Worm (Caenorhabditis elegans) whole organism, L2 larva: Measurements from ENCODE around the gene Y39B6A.9.

Experiments used
- C34F6.9 ChIP-seq: fragments of 150-350 bp; optimal IDR thresholded peaks from 2 replicates; lab custom pipeline; 2014; ENCODE audit warnings: missing biosample characterization, missing genetic modification characterization
- F13H6.1 ChIP-seq: sonication (generic microtip); optimal IDR thresholded peaks from 2 replicates; lab custom pipeline; 2016; ENCODE audit warnings: missing genetic modification characterization, missing compliant biosample characterization
- R02D3.7 ChIP-seq: fragments of 150-350 bp; optimal IDR thresholded peaks from 2 replicates; lab custom pipeline; 2014; ENCODE audit warnings: missing biosample characterization, missing genetic modification characterization
- aly-2 ChIP-seq: fragments of 150-350 bp; optimal IDR thresholded peaks from 2 replicates; lab custom pipeline; 2014; ENCODE audit warnings: missing biosample characterization, missing genetic modification characterization
- ama-1 ChIP-seq: fragments of 150-350 bp; optimal IDR thresholded peaks from 2 replicates; lab custom pipeline; 2018; ENCODE audit warnings: inconsistent platforms
- blmp-1 ChIP-seq: sonication (generic microtip); optimal IDR thresholded peaks from 2 replicates; lab custom pipeline; 2017; ENCODE audit warnings: missing genetic modification characterization, mild to moderate bottlenecking, missing compliant biosample characterization, antibody characterized with exemption, moderate library complexity; ENCODE audit not compliant: insufficient read depth
- ceh-16 ChIP-seq: fragments of 150-350 bp; optimal IDR thresholded peaks from 2 replicates; lab custom pipeline; 2014; ENCODE audit warnings: missing biosample characterization, missing genetic modification characterization
- ceh-82 ChIP-seq: fragments of 150-350 bp; optimal IDR thresholded peaks from 2 replicates; lab custom pipeline; 2014; ENCODE audit warnings: missing biosample characterization, missing genetic modification characterization
- dmd-4 ChIP-seq: sonication (generic microtip); optimal IDR thresholded peaks from 2 replicates; lab custom pipeline; 2017; ENCODE audit warnings: missing biosample characterization, missing genetic modification characterization
- egl-27 ChIP-seq: sonication (generic microtip); optimal IDR thresholded peaks from 3 replicates; lab custom pipeline; 2017; ENCODE audit warnings: missing biosample characterization, missing genetic modification reagents, missing genetic modification characterization
- elt-1 ChIP-seq: fragments of 150-350 bp; optimal IDR thresholded peaks from 2 replicates; lab custom pipeline; 2014; ENCODE audit warnings: missing biosample characterization, missing genetic modification characterization
- elt-3 ChIP-seq: sonication (generic microtip); optimal IDR thresholded peaks from 2 replicates; lab custom pipeline; 2017; ENCODE audit warnings: missing biosample characterization, missing genetic modification characterization
- fos-1 ChIP-seq: fragments of 150-350 bp; optimal IDR thresholded peaks from 2 replicates; lab custom pipeline; 2014; ENCODE audit warnings: missing biosample characterization, missing genetic modification characterization
- gmeb-1 ChIP-seq: fragments of 150-350 bp; optimal IDR thresholded peaks from 2 replicates; lab custom pipeline; 2014; ENCODE audit warnings: missing biosample characterization, missing genetic modification characterization
- lin-11 ChIP-seq: fragments of 150-350 bp; sonication (generic microtip); optimal IDR thresholded peaks from 2 replicates; lab custom pipeline; 2014; ENCODE audit warnings: missing biosample characterization, missing genetic modification characterization, inconsistent platforms, mixed read lengths
- lin-13 ChIP-seq: fragments of 150-350 bp; optimal IDR thresholded peaks from 2 replicates; lab custom pipeline; 2014; ENCODE audit warnings: missing biosample characterization, missing genetic modification reagents, missing genetic modification characterization
- lin-39 ChIP-seq: fragments of 150-350 bp; optimal IDR thresholded peaks from 2 replicates; lab custom pipeline; 2014; ENCODE audit warnings: missing biosample characterization, missing genetic modification reagents, missing genetic modification characterization
- lsy-2 ChIP-seq, 2 experiments: fragments of 150-350 bp in 1 of 2; sonication (generic microtip) in 1 of 2; optimal IDR thresholded peaks; 2 replicates each; lab custom pipeline; 2014 to 2017; ENCODE audit warnings: missing biosample characterization in 2 of 2, missing genetic modification characterization in 2 of 2
- mab-5 ChIP-seq: fragments of 150-350 bp; optimal IDR thresholded peaks from 2 replicates; lab custom pipeline; 2014; ENCODE audit warnings: missing biosample characterization, missing genetic modification characterization
- mbf-1 ChIP-seq: sonication (generic microtip); optimal IDR thresholded peaks from 2 replicates; lab custom pipeline; 2017; ENCODE audit warnings: missing biosample characterization, missing genetic modification characterization
- mdl-1 ChIP-seq, 2 experiments: fragments of 150-350 bp in 1 of 2; sonication (generic microtip) in 1 of 2; optimal IDR thresholded peaks; 2 replicates each; lab custom pipeline; 2017; ENCODE audit warnings: missing biosample characterization in 2 of 2, missing genetic modification characterization in 2 of 2
- nhr-10 ChIP-seq: sonication (generic microtip); optimal IDR thresholded peaks from 2 replicates; lab custom pipeline; 2017; ENCODE audit warnings: missing biosample characterization, missing genetic modification characterization
- nhr-11 ChIP-seq: fragments of 150-350 bp; optimal IDR thresholded peaks from 2 replicates; lab custom pipeline; 2014; ENCODE audit warnings: missing biosample characterization, missing genetic modification characterization
- nhr-12 ChIP-seq: fragments of 150-350 bp; optimal IDR thresholded peaks from 2 replicates; lab custom pipeline; 2014; ENCODE audit warnings: missing biosample characterization, missing genetic modification characterization
- nhr-23 ChIP-seq: fragments of 150-350 bp; optimal IDR thresholded peaks from 2 replicates; lab custom pipeline; 2014; ENCODE audit warnings: missing biosample characterization, missing genetic modification reagents, missing genetic modification characterization
- nhr-237 ChIP-seq: fragments of 150-350 bp; optimal IDR thresholded peaks from 2 replicates; lab custom pipeline; 2014; ENCODE audit warnings: missing biosample characterization, missing genetic modification characterization
- nhr-6 ChIP-seq: fragments of 150-350 bp; optimal IDR thresholded peaks from 2 replicates; lab custom pipeline; 2014; ENCODE audit warnings: missing biosample characterization, missing genetic modification characterization
- nhr-77 ChIP-seq: fragments of 150-350 bp; optimal IDR thresholded peaks from 2 replicates; lab custom pipeline; 2014; ENCODE audit warnings: missing biosample characterization, missing genetic modification characterization
- peb-1 ChIP-seq: fragments of 150-350 bp; optimal IDR thresholded peaks from 2 replicates; lab custom pipeline; 2014; ENCODE audit warnings: missing biosample characterization, missing genetic modification characterization
- sem-4 ChIP-seq: fragments of 150-350 bp; optimal IDR thresholded peaks from 2 replicates; lab custom pipeline; 2014; ENCODE audit warnings: missing biosample characterization, missing genetic modification reagents, missing genetic modification characterization
- skn-1 ChIP-seq: sonication (generic microtip); optimal IDR thresholded peaks from 2 replicates; lab custom pipeline; 2017; ENCODE audit warnings: missing biosample characterization, missing genetic modification characterization
- sma-9 ChIP-seq, 2 experiments: fragments of 150-350 bp in 1 of 2; sonication (generic microtip) in 1 of 2; optimal IDR thresholded peaks; 2 replicates each; lab custom pipeline; 2014 to 2016; ENCODE audit warnings: missing genetic modification characterization in 2 of 2, mild to moderate bottlenecking in 1 of 2, missing biosample characterization in 1 of 2, missing compliant biosample characterization in 1 of 2, missing genetic modification reagents in 1 of 2, moderate library complexity in 1 of 2
- snpc-4 ChIP-seq: fragments of 150-350 bp; optimal IDR thresholded peaks from 2 replicates; lab custom pipeline; 2014; ENCODE audit warnings: missing biosample characterization, missing genetic modification characterization
- unc-39 ChIP-seq: fragments of 150-350 bp; optimal IDR thresholded peaks from 2 replicates; lab custom pipeline; 2014; ENCODE audit warnings: missing biosample characterization, missing genetic modification characterization
- unc-55 ChIP-seq: fragments of 150-350 bp; sonication (generic microtip); optimal IDR thresholded peaks from 3 replicates; lab custom pipeline; 2014; ENCODE audit warnings: missing biosample characterization, missing genetic modification reagents, missing genetic modification characterization
- ztf-1 ChIP-seq: fragments of 200-800 bp; sonication (Bioruptor generic); conservative IDR thresholded peaks from 2 replicates; pipeline ENCODE4 v1.3.6; 2022; ENCODE audit warnings: missing genetic modification characterization, missing compliant biosample characterization
- ztf-11 ChIP-seq: sonication (generic microtip); optimal IDR thresholded peaks from 2 replicates; lab custom pipeline; 2017; ENCODE audit warnings: missing biosample characterization, missing genetic modification characterization

Y39B6A.9 gene

DNA sequence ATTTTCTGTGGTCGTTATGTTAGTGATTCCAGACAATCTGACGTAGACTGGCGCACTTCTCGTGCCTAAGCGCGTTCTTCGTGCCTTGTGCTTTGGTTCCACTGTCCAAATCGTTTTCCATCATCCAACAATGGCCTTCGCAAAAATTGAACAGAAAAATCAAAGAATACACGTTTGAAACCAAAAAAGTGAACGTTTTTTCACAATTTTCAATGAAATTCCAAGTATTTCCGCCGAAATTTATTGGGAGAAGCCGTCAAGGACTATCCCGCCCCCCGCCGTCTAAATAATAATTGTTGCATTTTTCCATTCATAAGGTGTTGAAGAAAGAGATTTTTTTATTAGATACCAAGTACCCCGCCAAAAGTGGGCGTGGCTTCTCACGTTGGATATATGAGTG is 4.2 kb downstream of the Y39B6A.9 start, which contains the start of gene cpg-23:
cpg-23 (plus strand) TSS at position 301 of the 400 bp plus-strand sequence.
- TF ChIP-seq nhr-6 (tag; lab: Kevin White, UChicago) (no peak), C34F6.9 (tag; lab: Kevin White, UChicago) (no peak), nhr-10 (tag; lab: Kevin White, UChicago) (no peak), ama-1 (lab: Kevin White, UChicago) (no peak), aly-2 (tag; lab: Kevin White, UChicago) (no peak), ceh-82 (tag; lab: Kevin White, UChicago) (no peak), nhr-77 (tag; lab: Kevin White, UChicago) (no peak), mdl-1 (tag; optimal IDR thresholded peaks at IDR 0.05; lab: Kevin White, UChicago) (no peak), sem-4 (no peak), unc-39 (no peak), nhr-11 (no peak), nhr-12 (no peak)

- TF ChIP-seq lin-11 (tag; lab: Kevin White, UChicago) (no peak), mab-5 (tag; lab: Kevin White, UChicago) (no peak), ceh-16 (tag; lab: Kevin White, UChicago) (no peak), dmd-4 (tag; lab: Kevin White, UChicago) (no peak), sma-9 (GFP tag; optimal IDR thresholded peaks at IDR 0.05; lab: Kevin White, UChicago) (no peak), sma-9 (tag; optimal IDR thresholded peaks at IDR 0.05; lab: Kevin White, UChicago) (no peak), elt-1 (no peak), ama-1 (lab: Kevin White, UChicago) (no peak), nhr-77 (tag; lab: Kevin White, UChicago) (no peak), blmp-1 (no peak), F13H6.1 (tag; lab: Kevin White, UChicago) (no peak), ztf-1 (GFP tag; lab: Robert Waterston, UW) (no peak), lin-39 (tag; lab: Kevin White, UChicago) (no peak), fos-1 (tag; lab: Kevin White, UChicago) (no peak), egl-27 (tag; lab: Kevin White, UChicago) (no peak), nhr-23 (tag; lab: Kevin White, UChicago) (no peak), snpc-4 (tag; lab: Kevin White, UChicago) (no peak), lin-13 (GFP tag; lab: Kevin White, UChicago) (no peak), R02D3.7 (tag; lab: Kevin White, UChicago) (no peak)
These were observed 6.3 kb downstream of the Y39B6A.9 start for ce11 chrV:19142595-19142994.

- TF ChIP-seq ama-1 (lab: Kevin White, UChicago) (no peak), gmeb-1 (tag; lab: Kevin White, UChicago) (no peak), nhr-12 (no peak), nhr-11 (no peak), nhr-23 (tag; lab: Kevin White, UChicago) (no peak), nhr-237 (tag; lab: Kevin White, UChicago) (no peak), peb-1 (tag; lab: Kevin White, UChicago) (no peak), ztf-11 (tag; lab: Kevin White, UChicago) (no peak)
- TF ChIP-seq, all 48 proteins: peak for 0
These were observed 12.0 kb downstream of the Y39B6A.9 start for ce11 chrV:19148350-19148749.

DNA sequence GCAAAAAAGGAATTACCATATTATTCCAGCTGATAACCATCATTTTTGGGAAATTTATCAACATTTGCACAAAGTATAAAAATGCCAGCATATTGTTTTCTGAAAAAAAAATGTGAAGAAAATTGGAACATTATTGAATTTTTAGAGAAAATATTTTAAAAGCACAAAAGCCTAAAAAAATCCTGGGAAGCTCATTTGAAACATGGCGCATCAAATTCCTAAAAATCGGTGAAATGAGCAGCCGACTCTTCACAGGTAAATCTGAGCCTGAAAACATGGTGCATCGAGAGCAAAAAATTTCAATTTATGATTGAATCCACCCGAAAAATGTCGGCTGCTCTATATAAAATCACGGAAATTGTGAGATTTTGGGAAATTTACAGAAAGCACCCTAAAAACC is 12.8 kb downstream of the Y39B6A.9 start, which contains the start of gene Y39B6A.7:
Y39B6A.7 (minus strand) TSS at position 101 of the 400 bp plus-strand sequence.
- TF ChIP-seq mbf-1 (tag; lab: Kevin White, UChicago) (no peak), sem-4 (no peak), unc-55 (GFP tag; lab: Kevin White, UChicago) (no peak)

DNA sequence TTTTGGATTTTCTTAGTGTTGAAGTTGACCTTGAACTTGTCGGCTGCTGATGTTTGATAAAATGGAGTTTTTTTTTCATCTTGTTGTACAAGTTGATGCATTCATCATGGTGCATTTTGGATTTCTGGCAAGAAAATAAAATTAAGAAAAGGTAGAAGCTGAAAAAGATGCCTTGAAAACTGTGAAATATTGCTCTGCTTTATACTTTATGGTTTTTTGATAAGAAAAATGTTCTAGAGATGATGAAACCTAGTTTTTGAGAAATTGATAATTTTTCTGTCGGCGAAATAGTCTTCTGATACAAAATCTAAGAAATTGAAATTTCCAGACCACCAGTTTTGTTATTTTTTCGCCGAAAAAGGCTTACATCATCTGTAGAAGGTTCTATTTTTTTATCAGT is 16.0 kb downstream of the Y39B6A.9 start, which contains the start of gene Y39B6A.69:
Y39B6A.69 (minus strand) TSS at position 101 of the 400 bp plus-strand sequence.
- TF ChIP-seq elt-3 (tag; lab: Kevin White, UChicago) (no peak), lin-11 (tag; lab: Kevin White, UChicago) (no peak), dmd-4 (tag; lab: Kevin White, UChicago) (no peak), gmeb-1 (tag; lab: Kevin White, UChicago) (no peak), ceh-82 (tag; lab: Kevin White, UChicago) (no peak), peb-1 (tag; lab: Kevin White, UChicago) (no peak), elt-1 (no peak), sma-9 (GFP tag; optimal IDR thresholded peaks at IDR 0.05; lab: Kevin White, UChicago) (no peak), sma-9 (tag; optimal IDR thresholded peaks at IDR 0.05; lab: Kevin White, UChicago) (no peak), fos-1 (tag; lab: Kevin White, UChicago) (no peak), ceh-16 (tag; lab: Kevin White, UChicago) (no peak), lsy-2 (tag; optimal IDR thresholded peaks at IDR 0.05; lab: Kevin White, UChicago) (no peak), R02D3.7 (tag; lab: Kevin White, UChicago) (no peak), skn-1 (no peak), egl-27 (tag; lab: Kevin White, UChicago) (no peak)
